Worm (Caenorhabditis elegans) whole organism, L1 larva: Measurements from ENCODE around the gene C39D10.1.

Source experiments
- C04F5.9 ChIP-seq: sonication (generic microtip); optimal IDR thresholded peaks from 2 replicates; lab custom pipeline; 2016; ENCODE audit warnings: missing genetic modification characterization, missing compliant biosample characterization
- C16A3.4 ChIP-seq: fragments of 150-350 bp; optimal IDR thresholded peaks from 2 replicates; lab custom pipeline; 2014; ENCODE audit warnings: missing biosample characterization, missing genetic modification characterization
- F16B12.6 ChIP-seq: fragments of 150-350 bp; optimal IDR thresholded peaks from 2 replicates; lab custom pipeline; 2014; ENCODE audit warnings: missing biosample characterization, missing genetic modification characterization
- aha-1 ChIP-seq: fragments of 150-350 bp; optimal IDR thresholded peaks from 2 replicates; lab custom pipeline; 2014; ENCODE audit warnings: missing biosample characterization, missing genetic modification characterization
- ama-1 ChIP-seq: fragments of 150-350 bp; optimal IDR thresholded peaks from 2 replicates; lab custom pipeline; 2014
- ceh-8 ChIP-seq: fragments of 200-800 bp; sonication (Bioruptor generic); optimal IDR thresholded peaks from 2 replicates; lab custom pipeline; 2018; ENCODE audit warnings: mild to moderate bottlenecking, missing genetic modification characterization, moderate library complexity, missing compliant biosample characterization
- ceh-82 ChIP-seq, 3 experiments: fragments of 150-350 bp in 1 of 3; sonication (generic microtip) in 2 of 3; optimal IDR thresholded peaks; 2 replicates each; lab custom pipeline; 2014 to 2017; ENCODE audit warnings: missing biosample characterization in 3 of 3, missing genetic modification characterization in 3 of 3
- ceh-88 ChIP-seq: fragments of 200-800 bp; sonication (Bioruptor generic); IDR thresholded peaks from 2 replicates; pipeline ENCODE4 v1.3.6; 2022; ENCODE audit warnings: missing genetic modification characterization, missing compliant biosample characterization
- ces-1 ChIP-seq: fragments of 150-350 bp; optimal IDR thresholded peaks from 2 replicates; lab custom pipeline; 2014; ENCODE audit warnings: missing biosample characterization, missing genetic modification reagents, missing genetic modification characterization
- dpl-1 ChIP-seq, 3 experiments: fragments of 150-350 bp in 2 of 3; sonication (generic microtip) in 1 of 3; optimal IDR thresholded peaks; 2 replicates each; lab custom pipeline; 2014 to 2017; ENCODE audit warnings: missing biosample characterization in 3 of 3, missing genetic modification characterization in 3 of 3, missing genetic modification reagents in 3 of 3
- dsc-1 ChIP-seq: sonication (generic microtip); optimal IDR thresholded peaks from 2 replicates; lab custom pipeline; 2016; ENCODE audit warnings: mild to moderate bottlenecking, missing genetic modification characterization, missing compliant biosample characterization
- efl-1 ChIP-seq, 4 experiments: fragments of 150-350 bp; optimal IDR thresholded peaks in 3 of 4; peaks in 1 of 4; 1 replicate in 1 of 4; 2 replicates in 3 of 4; lab custom pipeline; 2014; ENCODE audit warnings: missing biosample characterization in 2 of 4, missing genetic modification characterization in 2 of 4, missing genetic modification reagents in 2 of 4
- efl-3 ChIP-seq: fragments of 200-800 bp; sonication (Bioruptor generic); optimal IDR thresholded peaks from 2 replicates; lab custom pipeline; 2018; ENCODE audit warnings: mild to moderate bottlenecking, missing genetic modification characterization, missing compliant biosample characterization
- egl-27 ChIP-seq, 2 experiments: fragments of 150-350 bp in 1 of 2; sonication (generic microtip); optimal IDR thresholded peaks; 3 replicates each; lab custom pipeline; 2017 to 2018; ENCODE audit warnings: missing biosample characterization in 2 of 2, missing genetic modification characterization in 2 of 2, missing genetic modification reagents in 2 of 2
- elt-2 ChIP-seq: sonication (generic microtip); optimal IDR thresholded peaks from 2 replicates; lab custom pipeline; 2016; ENCODE audit warnings: missing genetic modification characterization, mild to moderate bottlenecking, inconsistent platforms, missing compliant biosample characterization, missing genetic modification reagents
- elt-3 ChIP-seq, 6 experiments: fragments of 150-350 bp in 1 of 6; sonication (generic microtip); optimal IDR thresholded peaks; 2 replicates each; lab custom pipeline; 2017 to 2018; ENCODE audit warnings: missing biosample characterization in 6 of 6, missing genetic modification characterization in 6 of 6, inconsistent platforms in 1 of 6
- ets-5 ChIP-seq: fragments of 200-800 bp; sonication (Bioruptor generic); IDR thresholded peaks from 2 replicates; pipeline ENCODE4 v1.3.6; 2022; ENCODE audit warnings: missing genetic modification characterization, missing compliant biosample characterization
- fkh-8 ChIP-seq: sonication (generic microtip); optimal IDR thresholded peaks from 2 replicates; lab custom pipeline; 2016; ENCODE audit warnings: mild to moderate bottlenecking, missing genetic modification characterization, missing compliant biosample characterization
- hlh-17 ChIP-seq: fragments of 200-800 bp; sonication (Bioruptor generic); optimal IDR thresholded peaks from 2 replicates; lab custom pipeline; 2018; ENCODE audit warnings: missing genetic modification characterization, mild to moderate bottlenecking, missing compliant biosample characterization, moderate library complexity, borderline replicate concordance
- irx-1 ChIP-seq: sonication (generic microtip); optimal IDR thresholded peaks from 2 replicates; lab custom pipeline; 2016; ENCODE audit warnings: missing genetic modification characterization, missing compliant biosample characterization
- isw-1 ChIP-seq: fragments of 200-800 bp; sonication (Bioruptor generic); IDR thresholded peaks from 2 replicates; pipeline ENCODE4 v1.3.6; 2022; ENCODE audit warnings: missing genetic modification characterization, missing compliant biosample characterization
- lin-14 ChIP-seq: fragments of 200-800 bp; sonication (Bioruptor generic); optimal IDR thresholded peaks from 2 replicates; lab custom pipeline; 2018; ENCODE audit warnings: mild to moderate bottlenecking, missing genetic modification characterization, moderate library complexity, missing compliant biosample characterization
- lin-35 ChIP-seq, 2 experiments: fragments of 150-350 bp; optimal IDR thresholded peaks; 2 replicates each; lab custom pipeline; 2014; ENCODE audit warnings: missing biosample characterization in 2 of 2, missing genetic modification characterization in 2 of 2, missing genetic modification reagents in 2 of 2
- lin-39 ChIP-seq: fragments of 150-350 bp; optimal IDR thresholded peaks from 2 replicates; lab custom pipeline; 2014; ENCODE audit warnings: missing biosample characterization, missing genetic modification reagents, missing genetic modification characterization
- lir-3 ChIP-seq: sonication (generic microtip); optimal IDR thresholded peaks from 2 replicates; lab custom pipeline; 2016; ENCODE audit warnings: mild to moderate bottlenecking, missing genetic modification characterization, moderate library complexity, missing compliant biosample characterization; ENCODE audit not compliant: poor library complexity
- mab-9 ChIP-seq: fragments of 200-800 bp; sonication (Bioruptor generic); IDR thresholded peaks from 2 replicates; pipeline ENCODE4 v1.3.6; 2022; ENCODE audit warnings: missing genetic modification reagents, missing genetic modification characterization, missing compliant biosample characterization
- mdl-1 ChIP-seq, 2 experiments: fragments of 150-350 bp; optimal IDR thresholded peaks; 2 replicates each; lab custom pipeline; 2014 to 2017; ENCODE audit warnings: missing biosample characterization in 2 of 2, missing genetic modification characterization in 2 of 2, inconsistent platforms in 1 of 2
- nhr-19 ChIP-seq: fragments of 200-800 bp; sonication (Bioruptor generic); conservative IDR thresholded peaks from 2 replicates; pipeline ENCODE4 v1.3.6; 2022; ENCODE audit warnings: missing genetic modification characterization, missing compliant biosample characterization
- nhr-20 ChIP-seq: sonication (generic microtip); optimal IDR thresholded peaks from 2 replicates; lab custom pipeline; 2016; ENCODE audit warnings: mild to moderate bottlenecking, missing genetic modification characterization, missing compliant biosample characterization
- nhr-28 ChIP-seq: fragments of 150-350 bp; optimal IDR thresholded peaks from 2 replicates; lab custom pipeline; 2014; ENCODE audit warnings: missing biosample characterization, missing genetic modification characterization
- nhr-47 ChIP-seq: sonication (generic microtip); optimal IDR thresholded peaks from 2 replicates; lab custom pipeline; 2016; ENCODE audit warnings: mild to moderate bottlenecking, missing genetic modification characterization, moderate library complexity, missing compliant biosample characterization
- nhr-71 ChIP-seq: sonication (generic microtip); optimal IDR thresholded peaks from 2 replicates; lab custom pipeline; 2016; ENCODE audit warnings: mild to moderate bottlenecking, missing genetic modification characterization, moderate library complexity, missing compliant biosample characterization
- nhr-85 ChIP-seq: sonication (generic microtip); peaks from one replicate; lab custom pipeline; 2016; ENCODE audit warnings: missing genetic modification characterization, inconsistent platforms, missing compliant biosample characterization
- nhr-90 ChIP-seq: sonication (generic microtip); optimal IDR thresholded peaks from 2 replicates; lab custom pipeline; 2016; ENCODE audit warnings: mild to moderate bottlenecking, missing genetic modification characterization, missing compliant biosample characterization; ENCODE audit not compliant: poor library complexity
- pag-3 ChIP-seq: sonication (generic microtip); optimal IDR thresholded peaks from 2 replicates; lab custom pipeline; 2017; ENCODE audit warnings: missing genetic modification characterization, mild to moderate bottlenecking, missing compliant biosample characterization, antibody characterized with exemption, borderline replicate concordance; ENCODE audit not compliant: insufficient read depth
- pax-3 ChIP-seq: fragments of 200-800 bp; sonication (Bioruptor generic); optimal IDR thresholded peaks from 2 replicates; lab custom pipeline; 2018; ENCODE audit warnings: mild to moderate bottlenecking, missing genetic modification characterization, moderate library complexity, missing compliant biosample characterization
- pqm-1 ChIP-seq: sonication (generic microtip); optimal IDR thresholded peaks from 3 replicates; lab custom pipeline; 2017; ENCODE audit warnings: missing biosample characterization, missing genetic modification characterization
- rnt-1 ChIP-seq: sonication (generic microtip); optimal IDR thresholded peaks from 2 replicates; lab custom pipeline; 2016; ENCODE audit warnings: mild to moderate bottlenecking, missing genetic modification characterization, moderate library complexity, missing compliant biosample characterization
- skn-1 ChIP-seq: fragments of 150-350 bp; optimal IDR thresholded peaks from 2 replicates; lab custom pipeline; 2014; ENCODE audit warnings: missing biosample characterization, missing genetic modification characterization
- snpc-4 ChIP-seq: fragments of 150-350 bp; optimal IDR thresholded peaks from 2 replicates; lab custom pipeline; 2014; ENCODE audit warnings: missing biosample characterization, missing genetic modification characterization
- swsn-7 ChIP-seq: sonication (generic microtip); optimal IDR thresholded peaks from 2 replicates; lab custom pipeline; 2016; ENCODE audit warnings: missing genetic modification characterization, missing compliant biosample characterization
- tbx-2 ChIP-seq: sonication (generic microtip); optimal IDR thresholded peaks from 2 replicates; lab custom pipeline; 2016; ENCODE audit warnings: missing genetic modification characterization, missing compliant biosample characterization
- unc-130 ChIP-seq: fragments of 150-350 bp; optimal IDR thresholded peaks from 2 replicates; lab custom pipeline; 2017; ENCODE audit warnings: missing biosample characterization, missing genetic modification characterization, inconsistent platforms
- unc-86 ChIP-seq: sonication (generic microtip); optimal IDR thresholded peaks from 2 replicates; lab custom pipeline; 2016; ENCODE audit warnings: missing genetic modification characterization, missing compliant biosample characterization
- vab-15 ChIP-seq: sonication (generic microtip); optimal IDR thresholded peaks from 2 replicates; lab custom pipeline; 2017; ENCODE audit warnings: missing genotype, mild to moderate bottlenecking, missing genetic modification characterization, missing compliant biosample characterization
- zag-1 ChIP-seq: fragments of 150-350 bp; optimal IDR thresholded peaks from 2 replicates; lab custom pipeline; 2014; ENCODE audit warnings: missing biosample characterization, missing genetic modification characterization
- ztf-11 ChIP-seq, 2 experiments: sonication (generic microtip); optimal IDR thresholded peaks; 2 replicates each; lab custom pipeline; 2016 to 2017; ENCODE audit warnings: missing genetic modification characterization in 2 of 2, missing biosample characterization in 1 of 2, missing compliant biosample characterization in 1 of 2

C39D10.1 gene

DNA sequence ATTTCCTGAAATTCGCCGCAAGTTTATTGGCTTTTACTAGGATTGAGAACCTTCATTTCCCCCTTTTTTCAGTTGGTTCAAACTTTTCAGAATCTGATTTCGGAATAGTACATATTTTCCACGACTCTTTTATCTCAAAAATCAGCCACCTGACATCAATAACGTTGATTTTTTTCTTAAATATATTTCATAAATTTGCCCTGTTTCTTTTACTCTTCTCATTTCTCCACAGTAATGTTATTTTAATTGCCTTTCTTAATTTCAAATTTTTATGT, 46.2 kb downstream of the C39D10.1 start:
- TF ChIP-seq skn-1 (peak; percentile 14), nhr-47 (tag; lab: Kevin White, UChicago) (peak; percentile 36), nhr-90 (tag; lab: Kevin White, UChicago) (peak; percentile 29), aha-1 (tag; lab: Kevin White, UChicago) (no peak), dpl-1 (GFP tag; optimal IDR thresholded peaks at IDR 0.05; lab: Kevin White, UChicago) (peak in 1 of 3 experiments; percentile 10), ces-1 (GFP tag; lab: Kevin White, UChicago) (no peak), nhr-71 (tag; lab: Kevin White, UChicago) (peak; percentile 36)
- TF ChIP-seq, all 84 proteins: peak for 5

DNA sequence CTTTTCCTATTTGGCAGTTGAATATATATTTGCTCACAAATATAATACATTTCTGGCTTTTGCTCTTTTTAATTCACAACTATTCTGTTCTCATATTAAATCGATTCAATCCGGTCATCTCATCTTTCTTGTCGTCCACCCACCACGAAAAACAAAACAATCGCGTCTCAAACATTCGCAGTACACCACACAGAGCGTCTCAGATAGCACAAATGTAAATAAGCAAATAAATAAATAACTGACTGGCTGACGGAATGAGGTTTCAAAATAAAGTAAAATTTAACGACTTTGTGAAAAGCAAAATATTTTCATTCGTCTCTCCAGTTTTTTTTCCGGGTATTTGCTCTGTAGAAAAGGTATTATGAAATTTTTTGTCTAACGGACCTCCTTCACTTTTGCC, 46.9 kb downstream of the C39D10.1 start:
- TF ChIP-seq efl-1 (optimal IDR thresholded peaks at IDR 0.05; lab: Kevin White, UChicago): no peak
- TF ChIP-seq efl-1 (GFP tag; optimal IDR thresholded peaks at IDR 0.05 in 1 of 2; lab: Kevin White, UChicago): peak in 1 of 2 experiments; percentile 8
- TF ChIP-seq tbx-2 (tag; lab: Kevin White, UChicago): no peak

DNA sequence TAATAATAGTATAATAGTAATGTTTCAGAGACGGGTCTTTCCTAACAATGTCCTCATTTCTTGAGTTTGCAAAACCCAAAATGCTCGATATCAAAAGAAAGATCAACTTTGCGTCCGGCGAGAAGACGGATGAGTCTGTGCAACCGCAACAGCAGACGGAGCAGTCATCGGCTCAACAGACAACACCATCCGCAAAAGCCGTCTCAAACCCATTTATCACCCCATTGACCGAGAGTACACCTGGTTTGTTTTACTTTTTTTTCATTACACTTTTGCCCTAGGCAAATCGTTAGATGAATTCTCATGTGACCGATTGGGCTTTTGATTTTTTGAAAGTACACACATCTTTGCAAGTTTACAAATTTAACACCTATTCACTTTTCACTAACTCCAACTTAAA, 47.6 kb downstream of the C39D10.1 start, which contains the start of gene dct-1:
TSS of gene dct-1 (plus strand) at position 27 of the 400 bp plus-strand sequence.
- no peak for TF ChIP-seq vab-15
- TF ChIP-seq nhr-47 (tag; lab: Kevin White, UChicago): peak; percentile 0
- TF ChIP-seq lir-3: no peak
- peak; percentile 14 for TF ChIP-seq lin-39 (tag; lab: Kevin White, UChicago)
- peak; percentile 45 for TF ChIP-seq nhr-19
- no peak for TF ChIP-seq elt-3 (tag; optimal IDR thresholded peaks at IDR 0.05; lab: Kevin White, UChicago)
- no peak for TF ChIP-seq mab-9
- TF ChIP-seq pag-3: no peak
- TF ChIP-seq skn-1: no peak
- TF ChIP-seq ceh-88: no peak
- TF ChIP-seq aha-1 (tag; lab: Kevin White, UChicago): no peak
- TF ChIP-seq ama-1 (lab: Kevin White, UChicago): no peak
- TF ChIP-seq nhr-85 (tag; lab: Kevin White, UChicago): no peak
- TF ChIP-seq ceh-82 (tag; optimal IDR thresholded peaks at IDR 0.05; lab: Kevin White, UChicago): no peak
- TF ChIP-seq pax-3 (tag; lab: Kevin White, UChicago): peak; percentile 9
- no peak for TF ChIP-seq nhr-90 (tag; lab: Kevin White, UChicago)
- TF ChIP-seq ets-5: no peak
- TF ChIP-seq efl-1 (optimal IDR thresholded peaks at IDR 0.05; lab: Kevin White, UChicago): no peak
- peak in 1 of 2 experiments; percentile 55 for TF ChIP-seq efl-1 (GFP tag; optimal IDR thresholded peaks at IDR 0.05 in 1 of 2; lab: Kevin White, UChicago)
- TF ChIP-seq ces-1 (GFP tag; lab: Kevin White, UChicago): no peak
- no peak for TF ChIP-seq hlh-17 (GFP tag; lab: Kevin White, UChicago)
- TF ChIP-seq ztf-11 (tag; optimal IDR thresholded peaks at IDR 0.05; lab: Kevin White, UChicago): no peak
- no peak for TF ChIP-seq fkh-8 (tag; lab: Kevin White, UChicago)
- no peak for TF ChIP-seq elt-2 (tag; lab: Kevin White, UChicago)
- TF ChIP-seq C04F5.9 (tag; lab: Kevin White, UChicago): no peak
- TF ChIP-seq snpc-4: no peak
- TF ChIP-seq F16B12.6: no peak
- no peak for TF ChIP-seq nhr-28 (tag; lab: Kevin White, UChicago)
- no peak for TF ChIP-seq pqm-1 (tag; lab: Kevin White, UChicago)
- peak; percentile 8 for TF ChIP-seq irx-1
- no peak for TF ChIP-seq isw-1 (GFP tag; lab: Robert Waterston, UW)
- no peak for TF ChIP-seq swsn-7 (tag; lab: Kevin White, UChicago)
- TF ChIP-seq C16A3.4: no peak
- TF ChIP-seq efl-3 (GFP tag; lab: Kevin White, UChicago): no peak
- peak; percentile 16 for TF ChIP-seq unc-130 (tag; lab: Kevin White, UChicago)
- TF ChIP-seq nhr-20: peak; percentile 18
- no peak for TF ChIP-seq egl-27 (tag; optimal IDR thresholded peaks at IDR 0.05; lab: Kevin White, UChicago)
- TF ChIP-seq lin-35 (GFP tag; optimal IDR thresholded peaks at IDR 0.05; lab: Kevin White, UChicago): no peak
- TF ChIP-seq dsc-1: no peak
- peak; percentile 62 for TF ChIP-seq lin-14 (GFP tag; lab: Kevin White, UChicago)
- no peak for TF ChIP-seq zag-1 (tag; lab: Kevin White, UChicago)
- TF ChIP-seq mdl-1 (tag; optimal IDR thresholded peaks at IDR 0.05; lab: Kevin White, UChicago): peak in 1 of 2 experiments; percentile 21
- TF ChIP-seq unc-86 (tag; lab: Kevin White, UChicago): no peak
- TF ChIP-seq ceh-8 (GFP tag; lab: Kevin White, UChicago): no peak
- TF ChIP-seq rnt-1: peak; percentile 94
